Worm (Caenorhabditis elegans) whole organism, L3 larva: ENCODE data around the gene F55C5.17.

Source experiments
- R02D3.7 ChIP-seq: fragments of 150-350 bp; optimal IDR thresholded peaks from 2 replicates; lab custom pipeline; 2014; ENCODE audit warnings: missing biosample characterization, missing genetic modification characterization
- ZK546.5 ChIP-seq: sonication (generic microtip); optimal IDR thresholded peaks from 2 replicates; lab custom pipeline; 2017; ENCODE audit warnings: missing biosample characterization, missing genetic modification characterization
- aly-2 ChIP-seq: fragments of 150-350 bp; optimal IDR thresholded peaks from 2 replicates; lab custom pipeline; 2014; ENCODE audit warnings: missing biosample characterization, missing genetic modification characterization
- ama-1 ChIP-seq: fragments of 150-350 bp; optimal IDR thresholded peaks from 2 replicates; lab custom pipeline; 2018
- ceh-16 ChIP-seq: sonication (generic microtip); optimal IDR thresholded peaks from 2 replicates; lab custom pipeline; 2017; ENCODE audit warnings: missing biosample characterization, missing genetic modification characterization
- ceh-28 ChIP-seq: fragments of 150-350 bp; optimal IDR thresholded peaks from 2 replicates; lab custom pipeline; 2014; ENCODE audit warnings: missing biosample characterization, missing genetic modification reagents, missing genetic modification characterization
- ceh-82 ChIP-seq: fragments of 150-350 bp; optimal IDR thresholded peaks from 2 replicates; lab custom pipeline; 2014; ENCODE audit warnings: missing biosample characterization, missing genetic modification characterization
- ceh-9 ChIP-seq: sonication (generic microtip); optimal IDR thresholded peaks from 2 replicates; lab custom pipeline; 2018; ENCODE audit warnings: missing biosample characterization, missing genetic modification characterization
- daf-12 ChIP-seq: fragments of 150-350 bp; optimal IDR thresholded peaks from 2 replicates; lab custom pipeline; 2014; ENCODE audit warnings: missing biosample characterization, missing genetic modification reagents, missing genetic modification characterization
- egl-27 ChIP-seq: sonication (generic microtip); optimal IDR thresholded peaks from 4 replicates; lab custom pipeline; 2017; ENCODE audit warnings: missing biosample characterization, missing genetic modification reagents, missing genetic modification characterization
- egl-5 ChIP-seq: fragments of 150-350 bp; optimal IDR thresholded peaks from 2 replicates; lab custom pipeline; 2017; ENCODE audit warnings: missing biosample characterization, missing genetic modification reagents, missing genetic modification characterization, inconsistent platforms
- elt-1 ChIP-seq: fragments of 150-350 bp; optimal IDR thresholded peaks from 2 replicates; lab custom pipeline; 2014; ENCODE audit warnings: missing biosample characterization, missing genetic modification characterization
- elt-2 ChIP-seq: sonication (generic microtip); optimal IDR thresholded peaks from 2 replicates; lab custom pipeline; 2016; ENCODE audit warnings: missing genetic modification reagents, mild to moderate bottlenecking, missing genetic modification characterization, missing compliant biosample characterization
- elt-3 ChIP-seq, 3 experiments: fragments of 150-350 bp in 1 of 3; sonication (generic microtip) in 2 of 3; optimal IDR thresholded peaks; 2 replicates in 2 of 3; 4 replicates in 1 of 3; lab custom pipeline; 2014 to 2017; ENCODE audit warnings: missing biosample characterization in 3 of 3, missing genetic modification characterization in 3 of 3
- eor-1 ChIP-seq, 2 experiments: fragments of 150-350 bp; optimal IDR thresholded peaks; 2 replicates each; lab custom pipeline; 2014 to 2018; ENCODE audit warnings: missing biosample characterization in 2 of 2, missing genetic modification characterization in 2 of 2
- fkh-10 ChIP-seq: sonication (generic microtip); optimal IDR thresholded peaks from 2 replicates; lab custom pipeline; 2017; ENCODE audit warnings: missing biosample characterization, missing genetic modification reagents, missing genetic modification characterization
- fkh-2 ChIP-seq: fragments of 150-350 bp; optimal IDR thresholded peaks from 2 replicates; lab custom pipeline; 2014; ENCODE audit warnings: missing biosample characterization, missing genetic modification reagents, missing genetic modification characterization
- fos-1 ChIP-seq: fragments of 150-350 bp; optimal IDR thresholded peaks from 2 replicates; lab custom pipeline; 2014; ENCODE audit warnings: missing biosample characterization, missing genetic modification characterization
- hmg-11 ChIP-seq: sonication (generic microtip); optimal IDR thresholded peaks from 2 replicates; lab custom pipeline; 2016; ENCODE audit warnings: missing genetic modification characterization, missing compliant biosample characterization
- jun-1 ChIP-seq: fragments of 150-350 bp; optimal IDR thresholded peaks from 2 replicates; lab custom pipeline; 2014; ENCODE audit warnings: missing biosample characterization, missing genetic modification reagents, missing genetic modification characterization
- lin-15B ChIP-seq: fragments of 150-350 bp; optimal IDR thresholded peaks from 2 replicates; lab custom pipeline; 2014; ENCODE audit warnings: missing biosample characterization, missing genetic modification characterization
- lin-39 ChIP-seq: fragments of 150-350 bp; optimal IDR thresholded peaks from 2 replicates; lab custom pipeline; 2018; ENCODE audit warnings: missing biosample characterization, missing genetic modification reagents, missing genetic modification characterization
- lsy-12 ChIP-seq: sonication (generic microtip); optimal IDR thresholded peaks from 2 replicates; lab custom pipeline; 2016; ENCODE audit warnings: mild to moderate bottlenecking, missing genetic modification characterization, missing compliant biosample characterization
- mdl-1 ChIP-seq: fragments of 150-350 bp; optimal IDR thresholded peaks from 2 replicates; lab custom pipeline; 2014; ENCODE audit warnings: missing biosample characterization, missing genetic modification characterization
- mml-1 ChIP-seq: fragments of 150-350 bp; sonication (generic microtip); optimal IDR thresholded peaks from 3 replicates; lab custom pipeline; 2014; ENCODE audit warnings: missing biosample characterization, missing genetic modification characterization
- nfya-1 ChIP-seq: sonication (generic microtip); optimal IDR thresholded peaks from 2 replicates; lab custom pipeline; 2017; ENCODE audit warnings: missing genetic modification characterization, mild to moderate bottlenecking, missing compliant biosample characterization, antibody characterized with exemption, moderate library complexity; ENCODE audit not compliant: insufficient read depth
- nhr-11 ChIP-seq: fragments of 150-350 bp; optimal IDR thresholded peaks from 2 replicates; lab custom pipeline; 2014; ENCODE audit warnings: missing biosample characterization, missing genetic modification characterization
- nhr-12 ChIP-seq: fragments of 150-350 bp; optimal IDR thresholded peaks from 2 replicates; lab custom pipeline; 2014; ENCODE audit warnings: missing biosample characterization, missing genetic modification characterization
- nhr-23 ChIP-seq: fragments of 150-350 bp; optimal IDR thresholded peaks from 2 replicates; lab custom pipeline; 2014; ENCODE audit warnings: missing biosample characterization, missing genetic modification reagents, missing genetic modification characterization
- nhr-237 ChIP-seq: fragments of 150-350 bp; optimal IDR thresholded peaks from 2 replicates; lab custom pipeline; 2014; ENCODE audit warnings: missing biosample characterization, missing genetic modification characterization
- nhr-25 ChIP-seq: sonication (generic microtip); optimal IDR thresholded peaks from 2 replicates; lab custom pipeline; 2017; ENCODE audit warnings: missing biosample characterization, missing genetic modification characterization
- nhr-28 ChIP-seq: fragments of 150-350 bp; optimal IDR thresholded peaks from 2 replicates; lab custom pipeline; 2014; ENCODE audit warnings: missing biosample characterization, missing genetic modification characterization
- nhr-43 ChIP-seq: sonication (generic microtip); optimal IDR thresholded peaks from 2 replicates; lab custom pipeline; 2016; ENCODE audit warnings: mild to moderate bottlenecking, missing genetic modification characterization, missing compliant biosample characterization; ENCODE audit not compliant: poor library complexity, severe bottlenecking
- nhr-67 ChIP-seq: fragments of 150-350 bp; optimal IDR thresholded peaks from 2 replicates; lab custom pipeline; 2014; ENCODE audit warnings: missing biosample characterization, missing genetic modification characterization
- nhr-76 ChIP-seq: fragments of 150-350 bp; sonication (generic microtip); optimal IDR thresholded peaks from 5 replicates; lab custom pipeline; 2014; ENCODE audit warnings: missing biosample characterization, missing genetic modification characterization
- nhr-77 ChIP-seq: fragments of 150-350 bp; optimal IDR thresholded peaks from 2 replicates; lab custom pipeline; 2014; ENCODE audit warnings: missing biosample characterization, missing genetic modification characterization
- pha-4 ChIP-seq: fragments of 150-350 bp; optimal IDR thresholded peaks from 2 replicates; lab custom pipeline; 2014; ENCODE audit warnings: missing biosample characterization, missing genetic modification reagents, missing genetic modification characterization
- pqm-1 ChIP-seq: fragments of 150-350 bp; optimal IDR thresholded peaks from 2 replicates; lab custom pipeline; 2017; ENCODE audit warnings: missing biosample characterization, missing genetic modification characterization, inconsistent platforms
- sea-2 ChIP-seq: fragments of 150-350 bp; sonication (generic microtip); optimal IDR thresholded peaks from 4 replicates; lab custom pipeline; 2014; ENCODE audit warnings: missing biosample characterization, missing genetic modification reagents, missing genetic modification characterization
- skn-1 ChIP-seq: fragments of 150-350 bp; optimal IDR thresholded peaks from 2 replicates; lab custom pipeline; 2014; ENCODE audit warnings: missing biosample characterization, missing genetic modification characterization
- snpc-4 ChIP-seq: fragments of 150-350 bp; optimal IDR thresholded peaks from 2 replicates; lab custom pipeline; 2014; ENCODE audit warnings: missing biosample characterization, missing genetic modification characterization
- tbx-2 ChIP-seq: sonication (generic microtip); optimal IDR thresholded peaks from 2 replicates; lab custom pipeline; 2016; ENCODE audit warnings: mild to moderate bottlenecking, missing genetic modification characterization, missing compliant biosample characterization
- unc-39 ChIP-seq: sonication (generic microtip); optimal IDR thresholded peaks from 4 replicates; lab custom pipeline; 2017; ENCODE audit warnings: missing biosample characterization, missing genetic modification characterization
- unc-62 ChIP-seq: fragments of 150-350 bp; sonication (generic microtip); optimal IDR thresholded peaks from 4 replicates; lab custom pipeline; 2014; ENCODE audit warnings: missing biosample characterization, missing genetic modification reagents, missing genetic modification characterization
- zag-1 ChIP-seq: fragments of 150-350 bp; optimal IDR thresholded peaks from 2 replicates; lab custom pipeline; 2014; ENCODE audit warnings: missing biosample characterization, missing genetic modification characterization
- ztf-11 ChIP-seq: fragments of 150-350 bp; optimal IDR thresholded peaks from 2 replicates; lab custom pipeline; 2014; ENCODE audit warnings: missing biosample characterization, missing genetic modification characterization
- ztf-4 ChIP-seq: fragments of 150-350 bp; optimal IDR thresholded peaks from 2 replicates; lab custom pipeline; 2014; ENCODE audit warnings: missing biosample characterization, missing genetic modification characterization

Gene F55C5.17

ce11 chrV:12303453-12304077, 1.2 kb downstream of the F55C5.17 start:
- TF ChIP-seq elt-2 (peak; percentile 63), nhr-12 (tag; lab: Kevin White, UChicago) (peak; percentile 4), pqm-1 (tag; lab: Kevin White, UChicago) (peak; percentile 19), ztf-11 (tag; lab: Kevin White, UChicago) (peak; percentile 42), nhr-237 (tag; lab: Kevin White, UChicago) (no peak), pha-4 (peak; percentile 75), daf-12 (tag; lab: Kevin White, UChicago) (no peak), skn-1 (tag; lab: Kevin White, UChicago) (peak; percentile 80), lin-39 (tag; lab: Kevin White, UChicago) (peak; percentile 89), eor-1 (tag; optimal IDR thresholded peaks at IDR 0.05; lab: Kevin White, UChicago) (no peak), unc-62 (GFP tag; lab: Kevin White, UChicago) (peak; percentile 13), R02D3.7 (tag; lab: Kevin White, UChicago) (peak; percentile 69), ama-1 (lab: Kevin White, UChicago) (peak; percentile 88), aly-2 (tag; lab: Kevin White, UChicago) (peak; percentile 82), zag-1 (tag; lab: Kevin White, UChicago) (peak; percentile 67), mml-1 (peak; percentile 5), egl-27 (peak; percentile 1), ceh-9 (tag; lab: Kevin White, UChicago) (no peak), hmg-11 (tag; lab: Kevin White, UChicago) (peak; percentile 100), ceh-28 (tag; lab: Kevin White, UChicago) (peak; percentile 46), sea-2 (peak; percentile 5), elt-1 (tag; lab: Kevin White, UChicago) (peak; percentile 16), nhr-77 (peak; percentile 75), unc-39 (tag; lab: Kevin White, UChicago) (no peak), ztf-4 (tag; lab: Kevin White, UChicago) (peak; percentile 71), nhr-28 (tag; lab: Kevin White, UChicago) (peak; percentile 56), nfya-1 (peak; percentile 70), ceh-16 (tag; lab: Kevin White, UChicago) (peak; percentile 37), lsy-12 (peak; percentile 94), jun-1 (tag; lab: Kevin White, UChicago) (peak; percentile 66), nhr-67 (tag; lab: Kevin White, UChicago) (peak; percentile 6), egl-5 (tag; lab: Kevin White, UChicago) (peak; percentile 58), nhr-11 (tag; lab: Kevin White, UChicago) (peak; percentile 26), mdl-1 (no peak), fkh-2 (tag; lab: Kevin White, UChicago) (no peak), lin-15B (tag; lab: Kevin White, UChicago) (peak; percentile 35), fos-1 (tag; lab: Kevin White, UChicago) (no peak), nhr-23 (tag; lab: Kevin White, UChicago) (peak; percentile 70), tbx-2 (tag; lab: Kevin White, UChicago) (peak; percentile 95), fkh-10 (GFP tag; lab: Kevin White, UChicago) (peak; percentile 45), ceh-82 (tag; lab: Kevin White, UChicago) (peak; percentile 94), nhr-43 (tag; lab: Kevin White, UChicago) (peak; percentile 97), elt-3 (tag; optimal IDR thresholded peaks at IDR 0.05; lab: Kevin White, UChicago) (peak in 2 of 3 experiments; percentile 28 to 77), nhr-76 (tag; lab: Kevin White, UChicago) (peak; percentile 79), nhr-25 (tag; lab: Kevin White, UChicago) (peak; percentile 70), snpc-4 (tag; lab: Kevin White, UChicago) (no peak), ZK546.5 (tag; lab: Kevin White, UChicago) (peak; percentile 7)
